Worm (Caenorhabditis elegans) whole organism, late embryonic: ENCODE results near the gene C54D10.4.

ENCODE experiments used
- ama-1 ChIP-seq: fragments of 150-350 bp; optimal IDR thresholded peaks from 2 replicates; lab custom pipeline; 2014
- ceh-45 ChIP-seq: fragments of 200-800 bp; sonication (Bioruptor generic); IDR thresholded peaks from 2 replicates; pipeline ENCODE4 v1.3.6; 2022; ENCODE audit warnings: missing genetic modification reagents, missing genetic modification characterization, missing compliant biosample characterization
- eyg-1 ChIP-seq: sonication (generic microtip); optimal IDR thresholded peaks from 2 replicates; lab custom pipeline; 2016; ENCODE audit warnings: missing genotype, missing genetic modification characterization, missing compliant biosample characterization
- lin-11 ChIP-seq: fragments of 200-800 bp; sonication (Bioruptor generic); optimal IDR thresholded peaks from 2 replicates; lab custom pipeline; 2018; ENCODE audit warnings: mild to moderate bottlenecking, missing genetic modification characterization, missing compliant biosample characterization
- pqm-1 ChIP-seq: sonication (generic microtip); optimal IDR thresholded peaks from 2 replicates; lab custom pipeline; 2016; ENCODE audit warnings: missing genetic modification characterization, missing compliant biosample characterization
- sox-2 ChIP-seq: fragments of 200-800 bp; sonication (Bioruptor generic); IDR thresholded peaks from 2 replicates; pipeline ENCODE4 v1.3.6; 2022; ENCODE audit warnings: missing genetic modification reagents, missing genetic modification characterization, missing compliant biosample characterization
- tbx-2 ChIP-seq: sonication (generic microtip); optimal IDR thresholded peaks from 2 replicates; lab custom pipeline; 2016; ENCODE audit warnings: missing genetic modification characterization, missing compliant biosample characterization
- ttx-3 ChIP-seq: sonication (generic microtip); optimal IDR thresholded peaks from 2 replicates; lab custom pipeline; 2016; ENCODE audit warnings: missing genetic modification reagents, missing genetic modification characterization, missing compliant biosample characterization
- unc-3 ChIP-seq, 2 experiments: fragments of 200-800 bp in 1 of 2; sonication (Bioruptor generic) in 1 of 2; sonication (generic microtip) in 1 of 2; conservative IDR thresholded peaks in 1 of 2; optimal IDR thresholded peaks in 1 of 2; 2 replicates each; pipeline versions ENCODE4 v1.3.6 to Lab custom; 2016 to 2022; ENCODE audit warnings: missing compliant biosample characterization in 2 of 2, missing genetic modification characterization in 2 of 2, missing genetic modification reagents in 1 of 2

ce11 chrV:12420843-12421242, at the start of gene C54D10.4:
- no peak for TF ChIP-seq eyg-1
- no peak for TF ChIP-seq tbx-2 (tag; lab: Kevin White, UChicago)
- no peak for TF ChIP-seq sox-2 (GFP tag; lab: Robert Waterston, UW)
- TF ChIP-seq pqm-1, result no peak
- TF ChIP-seq ama-1, result no peak
- TF ChIP-seq ceh-45 (GFP tag; lab: Robert Waterston, UW), result no peak
- no peak for TF ChIP-seq lin-11
- no peak for TF ChIP-seq unc-3 (GFP tag; conservative IDR thresholded peaks at IDR 0.05; lab: Robert Waterston, UW)
- TF ChIP-seq unc-3 (tag; optimal IDR thresholded peaks at IDR 0.05; lab: Kevin White, UChicago), result no peak
- TF ChIP-seq ttx-3 (tag; lab: Kevin White, UChicago), result no peak
